Worm (Caenorhabditis elegans) whole organism, midembryonic: Measurements from ENCODE around the gene rfc-4.

Experiments used
- T22C8.4 ChIP-seq: fragments of 200-800 bp; sonication (Bioruptor generic); IDR thresholded peaks from 2 replicates; pipeline ENCODE4 v1.3.6; 2022; ENCODE audit warnings: missing genetic modification characterization, missing compliant biosample characterization
- cog-1 ChIP-seq: sonication (generic microtip); optimal IDR thresholded peaks from 2 replicates; lab custom pipeline; 2016; ENCODE audit warnings: missing genetic modification characterization, missing compliant biosample characterization
- flt-1 ChIP-seq: fragments of 200-800 bp; sonication (Bioruptor generic); IDR thresholded peaks from 2 replicates; pipeline ENCODE4 v1.3.6; 2022; ENCODE audit warnings: missing genetic modification characterization, missing compliant biosample characterization
- klf-2 ChIP-seq: fragments of 200-800 bp; sonication (Bioruptor generic); conservative IDR thresholded peaks from 2 replicates; pipeline ENCODE4 v1.3.6; 2022; ENCODE audit warnings: missing genetic modification reagents, missing genetic modification characterization, missing compliant biosample characterization
- med-1 ChIP-seq: sonication (generic microtip); optimal IDR thresholded peaks from 2 replicates; lab custom pipeline; 2017; ENCODE audit warnings: missing genetic modification characterization, mild to moderate bottlenecking, missing compliant biosample characterization, antibody characterized with exemption, missing genetic modification reagents; ENCODE audit not compliant: insufficient read depth
- ref-1 ChIP-seq: fragments of 200-800 bp; sonication (Bioruptor generic); conservative IDR thresholded peaks from 2 replicates; pipeline ENCODE4 v1.3.6; 2022; ENCODE audit warnings: missing genetic modification reagents, missing genetic modification characterization, missing compliant biosample characterization
- tab-1 ChIP-seq: fragments of 200-800 bp; sonication (Bioruptor generic); IDR thresholded peaks from 2 replicates; pipeline ENCODE4 v1.3.6; 2022; ENCODE audit warnings: missing genetic modification characterization, missing compliant biosample characterization
- ztf-23 ChIP-seq: fragments of 200-800 bp; sonication (Bioruptor generic); IDR thresholded peaks from 2 replicates; pipeline ENCODE4 v1.3.6; 2022; ENCODE audit warnings: missing genetic modification reagents, missing genetic modification characterization, missing compliant biosample characterization
- ztf-29 ChIP-seq: fragments of 200-800 bp; sonication (Bioruptor generic); IDR thresholded peaks from 2 replicates; pipeline ENCODE4 v1.3.6; 2022; ENCODE audit warnings: missing genetic modification reagents, missing genetic modification characterization, missing compliant biosample characterization

ce11 chrIII:6929558-6930167 lies 42.4 kb upstream of the rfc-4 start, which contains the start of gene inf-1:
- no peak for TF ChIP-seq med-1 (GFP tag; lab: Kevin White, UChicago)
- TF ChIP-seq ztf-29 (GFP tag; lab: Robert Waterston, UW): no peak
- TF ChIP-seq klf-2: no peak
- TF ChIP-seq ref-1 (GFP tag; lab: Robert Waterston, UW): no peak
- TF ChIP-seq ztf-23: no peak
- no peak for TF ChIP-seq flt-1
- no peak for TF ChIP-seq tab-1 (GFP tag; lab: Robert Waterston, UW)
- no peak for TF ChIP-seq cog-1 (tag; lab: Kevin White, UChicago)
- no peak for TF ChIP-seq T22C8.4 (GFP tag; lab: Robert Waterston, UW)
